Fruit fly (Drosophila melanogaster) whole organism, embryonic: ENCODE data around the gene CG33514.
A peak's percentile ranks its signal among the peaks of the same experiment; 100 is the strongest.

Experiments
- Antp ChIP-seq: fragments of 200-800 bp; sonication (Bioruptor generic); optimal IDR thresholded peaks from 3 replicates; lab custom pipeline; 2016; ENCODE audit warnings: missing biosample characterization, missing genetic modification characterization
- CG10147 ChIP-seq: fragments of 200-800 bp; sonication (Bioruptor generic); optimal IDR thresholded peaks from 2 replicates; lab custom pipeline; 2019; ENCODE audit warnings: missing biosample characterization, mild to moderate bottlenecking, missing genetic modification characterization, moderate library complexity
- CG10209 ChIP-seq: fragments of 200-800 bp; sonication (Bioruptor generic); optimal IDR thresholded peaks from 3 replicates; lab custom pipeline; 2017; ENCODE audit warnings: missing biosample characterization, mild to moderate bottlenecking, missing genetic modification characterization, missing genetic modification reagents
- CG13296 ChIP-seq: fragments of 200-800 bp; sonication (Bioruptor generic); optimal IDR thresholded peaks from 3 replicates; lab custom pipeline; 2018; ENCODE audit warnings: missing biosample characterization, mild to moderate bottlenecking, missing genetic modification characterization
- CG15479 ChIP-seq: fragments of 200-800 bp; sonication (Bioruptor generic); optimal IDR thresholded peaks from 3 replicates; lab custom pipeline; 2019; ENCODE audit warnings: missing biosample characterization, mild to moderate bottlenecking, missing genetic modification characterization, moderate library complexity
- CG1647 ChIP-seq: fragments of 200-800 bp; sonication (Bioruptor generic); optimal IDR thresholded peaks from 3 replicates; lab custom pipeline; 2016; ENCODE audit warnings: missing biosample characterization, missing genetic modification characterization
- CG16779 ChIP-seq: fragments of 200-800 bp; sonication (Bioruptor generic); IDR thresholded peaks from 2 replicates; pipeline ENCODE4 v1.3.6; 2022; ENCODE audit warnings: missing biosample characterization, missing genetic modification characterization
- CG17612 ChIP-seq: fragments of 200-800 bp; sonication (Bioruptor generic); IDR thresholded peaks from 2 replicates; pipeline ENCODE4 v1.3.6; 2022; ENCODE audit warnings: missing biosample characterization, missing genetic modification characterization
- CG18599 ChIP-seq: fragments of 200-800 bp; sonication (Bioruptor generic); optimal IDR thresholded peaks from 3 replicates; lab custom pipeline; 2017; ENCODE audit warnings: missing biosample characterization, missing genetic modification characterization, mild to moderate bottlenecking, moderate library complexity, missing genetic modification reagents
- CG3281 ChIP-seq: fragments of 200-800 bp; sonication (Bioruptor generic); optimal IDR thresholded peaks from 3 replicates; lab custom pipeline; 2017; ENCODE audit warnings: missing biosample characterization, mild to moderate bottlenecking, missing genetic modification characterization
- CG42726 ChIP-seq: fragments of 200-800 bp; sonication (Bioruptor generic); IDR thresholded peaks from 2 replicates; pipeline ENCODE4 v1.3.6; 2022; ENCODE audit warnings: missing biosample characterization, missing genetic modification characterization; ENCODE audit not compliant: partially characterized antibody
- CG4360 ChIP-seq: fragments of 200-800 bp; sonication (Bioruptor generic); IDR thresholded peaks from 2 replicates; pipeline ENCODE4 v1.3.6; 2022; ENCODE audit warnings: missing biosample characterization, missing genetic modification characterization
- CG4404 ChIP-seq: fragments of 200-800 bp; sonication (Bioruptor generic); IDR thresholded peaks from 2 replicates; pipeline ENCODE4 v1.3.6; 2022; ENCODE audit warnings: missing biosample characterization, missing genetic modification characterization
- CG4707 ChIP-seq: fragments of 200-800 bp; sonication (Bioruptor generic); optimal IDR thresholded peaks from 2 replicates; lab custom pipeline; 2018; ENCODE audit warnings: missing biosample characterization, mild to moderate bottlenecking, missing genetic modification characterization, moderate library complexity
- CG6654 ChIP-seq: fragments of 200-800 bp; sonication (Bioruptor generic); optimal IDR thresholded peaks from 2 replicates; lab custom pipeline; 2017; ENCODE audit warnings: missing biosample characterization, mild to moderate bottlenecking, missing genetic modification characterization
- CG6689 ChIP-seq: fragments of 200-800 bp; sonication (Bioruptor generic); IDR thresholded peaks from 2 replicates; pipeline ENCODE4 v1.3.6; 2022; ENCODE audit warnings: missing biosample characterization, missing genetic modification characterization
- CG7745 ChIP-seq: fragments of 200-800 bp; sonication (Bioruptor generic); optimal IDR thresholded peaks from 2 replicates; lab custom pipeline; 2018; ENCODE audit warnings: missing biosample characterization, mild to moderate bottlenecking, missing genetic modification characterization, moderate library complexity
- CG7963 ChIP-seq: fragments of 200-800 bp; sonication (Bioruptor generic); IDR thresholded peaks from 3 replicates; pipeline ENCODE4 v1.3.6; 2022; ENCODE audit warnings: missing biosample characterization, missing genetic modification characterization; ENCODE audit not compliant: partially characterized antibody
- CG8089 ChIP-seq: fragments of 200-800 bp; sonication (Bioruptor generic); optimal IDR thresholded peaks from 3 replicates; lab custom pipeline; 2016; ENCODE audit warnings: missing biosample characterization, missing genetic modification characterization
- CrebB ChIP-seq: fragments of 200-800 bp; sonication (Bioruptor generic); optimal IDR thresholded peaks from 3 replicates; lab custom pipeline; 2018; ENCODE audit warnings: missing biosample characterization, mild to moderate bottlenecking, missing genetic modification characterization
- Ets97D ChIP-seq: fragments of 200-800 bp; sonication (Bioruptor generic); optimal IDR thresholded peaks from 3 replicates; lab custom pipeline; 2016; ENCODE audit warnings: missing biosample characterization, missing genetic modification characterization
- Gsc ChIP-seq: fragments of 200-800 bp; sonication (Bioruptor generic); IDR thresholded peaks from 2 replicates; pipeline ENCODE4 v1.3.6; 2022; ENCODE audit warnings: missing biosample characterization, missing genetic modification characterization
- Hey ChIP-seq: fragments of 200-800 bp; sonication (Bioruptor generic); optimal IDR thresholded peaks from 3 replicates; lab custom pipeline; 2018; ENCODE audit warnings: missing biosample characterization, mild to moderate bottlenecking, missing genetic modification characterization
- Hr51 ChIP-seq, 2 experiments: fragments of 200-800 bp; sonication (Bioruptor generic); optimal IDR thresholded peaks; 2 replicates in 1 of 2; 3 replicates in 1 of 2; lab custom pipeline; 2016 to 2018; ENCODE audit warnings: missing biosample characterization in 2 of 2, missing genetic modification characterization in 2 of 2, mild to moderate bottlenecking in 1 of 2, moderate library complexity in 1 of 2
- Max ChIP-seq: fragments of 200-800 bp; sonication (Bioruptor generic); optimal IDR thresholded peaks from 2 replicates; lab custom pipeline; 2016; ENCODE audit warnings: missing biosample characterization, mild to moderate bottlenecking, missing genetic modification characterization
- Myb ChIP-seq: fragments of 200-800 bp; sonication (Bioruptor generic); optimal IDR thresholded peaks from 2 replicates; lab custom pipeline; 2016; ENCODE audit warnings: missing biosample characterization, missing genetic modification characterization
- Nf-YC ChIP-seq: fragments of 200-800 bp; optimal IDR thresholded peaks from 3 replicates; lab custom pipeline; 2019; ENCODE audit warnings: missing biosample characterization, mild to moderate bottlenecking, missing genetic modification characterization, moderate library complexity
- Trl ChIP-seq, 3 experiments: fragments of >200 bp in 2 of 3; fragments of 200-800 bp in 1 of 3; sonication (Bioruptor generic) in 1 of 3; optimal IDR thresholded peaks; 2 replicates in 1 of 3; 3 replicates in 2 of 3; lab custom pipeline; 2016 to 2017; ENCODE audit warnings: missing biosample characterization in 1 of 3, missing genetic modification characterization in 1 of 3
- Xbp1 ChIP-seq: fragments of 200-800 bp; sonication (Bioruptor generic); optimal IDR thresholded peaks from 3 replicates; lab custom pipeline; 2016; ENCODE audit warnings: missing biosample characterization, mild to moderate bottlenecking, missing genetic modification characterization
- ac ChIP-seq: fragments of 200-800 bp; sonication (Bioruptor generic); optimal IDR thresholded peaks from 3 replicates; lab custom pipeline; 2017; ENCODE audit warnings: missing biosample characterization, mild to moderate bottlenecking, missing genetic modification characterization
- ase ChIP-seq: fragments of 200-800 bp; sonication (Bioruptor generic); IDR thresholded peaks from 3 replicates; pipeline ENCODE4 v1.3.6; 2022; ENCODE audit warnings: missing biosample characterization, missing genetic modification characterization
- az2 ChIP-seq: fragments of 200-800 bp; sonication (Bioruptor generic); optimal IDR thresholded peaks from 3 replicates; lab custom pipeline; 2016; ENCODE audit warnings: missing biosample characterization, missing genetic modification characterization
- bigmax ChIP-seq: fragments of 200-800 bp; sonication (Bioruptor generic); optimal IDR thresholded peaks from 2 replicates; lab custom pipeline; 2018; ENCODE audit warnings: missing biosample characterization, mild to moderate bottlenecking, missing genetic modification characterization
- bowl ChIP-seq: fragments of 200-800 bp; sonication (Bioruptor generic); IDR thresholded peaks from 2 replicates; pipeline ENCODE4 v1.3.6; 2022; ENCODE audit warnings: missing biosample characterization, missing genetic modification characterization
- da ChIP-seq: fragments of 200-800 bp; sonication (Bioruptor generic); optimal IDR thresholded peaks from 2 replicates; lab custom pipeline; 2016; ENCODE audit warnings: missing biosample characterization, missing genetic modification characterization
- dpn ChIP-seq, 2 experiments: fragments of 200-800 bp; sonication (Bioruptor generic); optimal IDR thresholded peaks; 3 replicates each; lab custom pipeline; 2016; ENCODE audit warnings: missing biosample characterization in 2 of 2, missing genetic modification characterization in 2 of 2
- fu2 ChIP-seq: fragments of 200-800 bp; sonication (Bioruptor generic); optimal IDR thresholded peaks from 2 replicates; lab custom pipeline; 2016; ENCODE audit warnings: missing biosample characterization, missing genetic modification characterization
- gsb-n ChIP-seq: fragments of 200-800 bp; sonication (Bioruptor generic); optimal IDR thresholded peaks from 3 replicates; lab custom pipeline; 2018; ENCODE audit warnings: missing biosample characterization, mild to moderate bottlenecking, missing genetic modification characterization
- hb ChIP-seq: fragments of 200-800 bp; sonication (Bioruptor generic); IDR thresholded peaks from 3 replicates; pipeline ENCODE4 v1.3.6; 2022; ENCODE audit warnings: missing biosample characterization, missing genetic modification characterization; ENCODE audit not compliant: partially characterized antibody
- kay ChIP-seq: fragments of 200-800 bp; sonication (Bioruptor generic); optimal IDR thresholded peaks from 2 replicates; lab custom pipeline; 2016; ENCODE audit warnings: missing biosample characterization, missing genetic modification characterization
- lbe ChIP-seq: fragments of 200-800 bp; sonication (Bioruptor generic); optimal IDR thresholded peaks from 2 replicates; lab custom pipeline; 2016; ENCODE audit warnings: missing biosample characterization, mild to moderate bottlenecking, missing genetic modification characterization
- p53 ChIP-seq: fragments of 200-800 bp; sonication (Bioruptor generic); optimal IDR thresholded peaks from 2 replicates; lab custom pipeline; 2016; ENCODE audit warnings: missing biosample characterization, missing genetic modification characterization
- pum ChIP-seq: fragments of 200-800 bp; sonication (Bioruptor generic); optimal IDR thresholded peaks from 2 replicates; lab custom pipeline; 2016; ENCODE audit warnings: missing biosample characterization, missing genetic modification characterization
- rib ChIP-seq: fragments of 200-800 bp; sonication (Bioruptor generic); IDR thresholded peaks from 2 replicates; pipeline ENCODE4 v1.3.6; 2022; ENCODE audit warnings: missing biosample characterization, missing genetic modification characterization
- run ChIP-seq: fragments of 200-800 bp; sonication (Bioruptor generic); optimal IDR thresholded peaks from 3 replicates; lab custom pipeline; 2018; ENCODE audit warnings: missing biosample characterization, mild to moderate bottlenecking, missing genetic modification characterization
- salm ChIP-seq: fragments of 200-800 bp; sonication (Bioruptor generic); optimal IDR thresholded peaks from 2 replicates; lab custom pipeline; 2018; ENCODE audit warnings: missing biosample characterization, mild to moderate bottlenecking, missing genetic modification characterization
- sima ChIP-seq: fragments of 200-800 bp; sonication (Bioruptor generic); optimal IDR thresholded peaks from 2 replicates; lab custom pipeline; 2016; ENCODE audit warnings: missing biosample characterization, missing genetic modification characterization
- vfl ChIP-seq: fragments of 200-800 bp; sonication (Bioruptor generic); optimal IDR thresholded peaks from 2 replicates; lab custom pipeline; 2016; ENCODE audit warnings: missing biosample characterization, missing genetic modification characterization
- vnd ChIP-seq: fragments of 200-800 bp; sonication (Bioruptor generic); IDR thresholded peaks from 3 replicates; pipeline ENCODE4 v1.3.6; 2022; ENCODE audit warnings: missing biosample characterization, missing genetic modification characterization; ENCODE audit not compliant: partially characterized antibody
- zf30C ChIP-seq: fragments of 200-800 bp; sonication (Bioruptor generic); optimal IDR thresholded peaks from 3 replicates; lab custom pipeline; 2018; ENCODE audit warnings: missing biosample characterization, mild to moderate bottlenecking, missing genetic modification characterization
- zfh1 ChIP-seq: fragments of 200-800 bp; sonication (Bioruptor generic); IDR thresholded peaks from 3 replicates; pipeline ENCODE4 v1.3.6; 2022; ENCODE audit warnings: missing biosample characterization, missing genetic modification characterization

Gene CG33514

dm6 chr3L:4378895-4379294 is 13.7 kb downstream of the CG33514 start (continued):
- TF ChIP-seq CG10209 (peak; percentile 64), kay (no peak), Myb (GFP tag; lab: Kevin White, UChicago) (no peak), CG6689 (peak; percentile 53), Antp (GFP tag; lab: Kevin White, UChicago) (no peak), sima (GFP tag; lab: Kevin White, UChicago) (no peak), fu2 (GFP tag; lab: Kevin White, UChicago) (peak; percentile 12), gsb-n (tag; lab: Kevin White, UChicago) (no peak), Ets97D (GFP tag; lab: Kevin White, UChicago) (no peak), CG4404 (GFP tag; lab: Robert Waterston, UW) (peak; percentile 18; the same call in 1 of the 2 replicates), CG10147 (GFP tag; lab: Kevin White, UChicago) (peak; percentile 67), Xbp1 (peak; percentile 41), bowl (GFP tag; lab: Robert Waterston, UW) (no peak), CG6654 (no peak), rib (no peak), CG4707 (GFP tag; lab: Kevin White, UChicago) (no peak), CG15479 (no peak), p53 (no peak), CG7963 (no peak), pum (GFP tag; lab: Kevin White, UChicago) (no peak), zfh1 (no peak; the same call in 2 of the 3 replicates), Gsc (GFP tag; lab: Robert Waterston, UW) (no peak), hb (GFP tag; lab: Robert Waterston, UW) (no peak), Hr51 (GFP tag; optimal IDR thresholded peaks at IDR 0.05; lab: Kevin White, UChicago) (peak; percentile 27 to 70), ac (GFP tag; lab: Kevin White, UChicago) (no peak), bigmax (GFP tag; lab: Kevin White, UChicago) (no peak), ase (no peak), CrebB (no peak), da (GFP tag; lab: Kevin White, UChicago) (no peak), Nf-YC (tag; lab: Kevin White, UChicago) (peak; percentile 32), run (tag; lab: Kevin White, UChicago) (no peak), CG17612 (GFP tag; lab: Robert Waterston, UW) (no peak), CG7745 (tag; lab: Kevin White, UChicago) (no peak), CG16779 (GFP tag; lab: Robert Waterston, UW) (no peak), dpn (GFP tag; optimal IDR thresholded peaks at IDR 0.05; lab: Kevin White, UChicago) (peak; percentile 10 to 46), CG1647 (GFP tag; lab: Kevin White, UChicago) (no peak), lbe (GFP tag; lab: Kevin White, UChicago) (no peak), az2 (GFP tag; lab: Kevin White, UChicago) (peak; percentile 38), salm (tag; lab: Kevin White, UChicago) (no peak), Max (no peak), CG13296 (GFP tag; lab: Kevin White, UChicago) (peak; percentile 46), Trl (optimal IDR thresholded peaks at IDR 0.05; lab: Kevin White, UChicago) (peak in 1 of 2 experiments; percentile 8), Trl (GFP tag; optimal IDR thresholded peaks at IDR 0.05; lab: Kevin White, UChicago) (no peak), CG3281 (peak; percentile 65), zf30C (GFP tag; lab: Kevin White, UChicago) (peak; percentile 66), CG8089 (GFP tag; lab: Kevin White, UChicago) (no peak), vfl (GFP tag; lab: Kevin White, UChicago) (no peak), CG18599 (GFP tag; lab: Kevin White, UChicago) (peak; percentile 86), Hey (tag; lab: Kevin White, UChicago) (no peak), CG4360 (GFP tag; lab: Robert Waterston, UW) (no peak), vnd (GFP tag; lab: Robert Waterston, UW) (no peak), CG42726 (GFP tag; lab: Robert Waterston, UW) (no peak)
